Worm (Caenorhabditis elegans) whole organism, L1 larva: ENCODE results near the gene valv-1.

ENCODE experiments used
- C16A3.4 ChIP-seq: fragments of 150-350 bp; optimal IDR thresholded peaks from 2 replicates; lab custom pipeline; 2014; ENCODE audit warnings: missing biosample characterization, missing genetic modification characterization
- Y116A8C.19 ChIP-seq: sonication (generic microtip); optimal IDR thresholded peaks from 2 replicates; lab custom pipeline; 2016; ENCODE audit warnings: missing compliant biosample characterization, missing genetic modification characterization, borderline replicate concordance
- aha-1 ChIP-seq: fragments of 150-350 bp; optimal IDR thresholded peaks from 2 replicates; lab custom pipeline; 2014; ENCODE audit warnings: missing biosample characterization, missing genetic modification characterization
- alr-1 ChIP-seq: fragments of 200-800 bp; sonication (Bioruptor generic); optimal IDR thresholded peaks from 2 replicates; lab custom pipeline; 2018; ENCODE audit warnings: borderline replicate concordance, mild to moderate bottlenecking, missing genetic modification characterization, missing compliant biosample characterization
- aly-2 ChIP-seq: fragments of 150-350 bp; optimal IDR thresholded peaks from 2 replicates; lab custom pipeline; 2014; ENCODE audit warnings: missing biosample characterization, missing genetic modification characterization
- ama-1 ChIP-seq: fragments of 150-350 bp; optimal IDR thresholded peaks from 2 replicates; lab custom pipeline; 2014
- blmp-1 ChIP-seq: fragments of 150-350 bp; optimal IDR thresholded peaks from 2 replicates; lab custom pipeline; 2014; ENCODE audit warnings: missing biosample characterization, missing genetic modification characterization
- ceh-8 ChIP-seq: fragments of 200-800 bp; sonication (Bioruptor generic); optimal IDR thresholded peaks from 2 replicates; lab custom pipeline; 2018; ENCODE audit warnings: mild to moderate bottlenecking, missing genetic modification characterization, moderate library complexity, missing compliant biosample characterization
- ceh-88 ChIP-seq: fragments of 200-800 bp; sonication (Bioruptor generic); IDR thresholded peaks from 2 replicates; pipeline ENCODE4 v1.3.6; 2022; ENCODE audit warnings: missing genetic modification characterization, missing compliant biosample characterization
- ceh-90 ChIP-seq: sonication (generic microtip); optimal IDR thresholded peaks from 2 replicates; lab custom pipeline; 2016; ENCODE audit warnings: missing genetic modification characterization, missing compliant biosample characterization
- dpl-1 ChIP-seq, 3 experiments: fragments of 150-350 bp in 2 of 3; sonication (generic microtip) in 1 of 3; optimal IDR thresholded peaks; 2 replicates each; lab custom pipeline; 2014 to 2017; ENCODE audit warnings: missing biosample characterization in 3 of 3, missing genetic modification characterization in 3 of 3, missing genetic modification reagents in 3 of 3
- egl-27 ChIP-seq, 2 experiments: fragments of 150-350 bp in 1 of 2; sonication (generic microtip); optimal IDR thresholded peaks; 3 replicates each; lab custom pipeline; 2017 to 2018; ENCODE audit warnings: missing biosample characterization in 2 of 2, missing genetic modification characterization in 2 of 2, missing genetic modification reagents in 2 of 2
- fkh-10 ChIP-seq: sonication (generic microtip); optimal IDR thresholded peaks from 2 replicates; lab custom pipeline; 2017; ENCODE audit warnings: missing biosample characterization, missing genetic modification reagents, missing genetic modification characterization
- fkh-8 ChIP-seq: sonication (generic microtip); optimal IDR thresholded peaks from 2 replicates; lab custom pipeline; 2016; ENCODE audit warnings: mild to moderate bottlenecking, missing genetic modification characterization, missing compliant biosample characterization
- hpl-2 ChIP-seq: fragments of 150-350 bp; optimal IDR thresholded peaks from 2 replicates; lab custom pipeline; 2014; ENCODE audit warnings: missing biosample characterization, missing genetic modification reagents, missing genetic modification characterization
- irx-1 ChIP-seq: sonication (generic microtip); optimal IDR thresholded peaks from 2 replicates; lab custom pipeline; 2016; ENCODE audit warnings: missing genetic modification characterization, missing compliant biosample characterization
- jun-1 ChIP-seq: fragments of 150-350 bp; optimal IDR thresholded peaks from 2 replicates; lab custom pipeline; 2014; ENCODE audit warnings: missing biosample characterization, missing genetic modification reagents, missing genetic modification characterization
- lin-15B ChIP-seq: fragments of 150-350 bp; sonication (generic microtip); optimal IDR thresholded peaks from 3 replicates; lab custom pipeline; 2014; ENCODE audit warnings: missing biosample characterization, missing genetic modification characterization
- lin-35 ChIP-seq, 2 experiments: fragments of 150-350 bp; optimal IDR thresholded peaks; 2 replicates each; lab custom pipeline; 2014; ENCODE audit warnings: missing biosample characterization in 2 of 2, missing genetic modification characterization in 2 of 2, missing genetic modification reagents in 2 of 2
- lsy-2 ChIP-seq, 2 experiments: fragments of 150-350 bp; optimal IDR thresholded peaks; 2 replicates each; lab custom pipeline; 2014; ENCODE audit warnings: missing biosample characterization in 2 of 2, missing genetic modification characterization in 2 of 2
- mab-9 ChIP-seq: fragments of 200-800 bp; sonication (Bioruptor generic); IDR thresholded peaks from 2 replicates; pipeline ENCODE4 v1.3.6; 2022; ENCODE audit warnings: missing genetic modification reagents, missing genetic modification characterization, missing compliant biosample characterization
- mdl-1 ChIP-seq, 2 experiments: fragments of 150-350 bp; optimal IDR thresholded peaks; 2 replicates each; lab custom pipeline; 2014 to 2017; ENCODE audit warnings: missing biosample characterization in 2 of 2, missing genetic modification characterization in 2 of 2, inconsistent platforms in 1 of 2
- mef-2 ChIP-seq: fragments of 150-350 bp; optimal IDR thresholded peaks from 2 replicates; lab custom pipeline; 2014; ENCODE audit warnings: missing biosample characterization, missing genetic modification characterization
- mep-1 ChIP-seq: fragments of 150-350 bp; optimal IDR thresholded peaks from 2 replicates; lab custom pipeline; 2014; ENCODE audit warnings: missing biosample characterization, missing genetic modification characterization
- nhr-20 ChIP-seq: sonication (generic microtip); optimal IDR thresholded peaks from 2 replicates; lab custom pipeline; 2016; ENCODE audit warnings: mild to moderate bottlenecking, missing genetic modification characterization, missing compliant biosample characterization
- nhr-28 ChIP-seq: fragments of 150-350 bp; optimal IDR thresholded peaks from 2 replicates; lab custom pipeline; 2014; ENCODE audit warnings: missing biosample characterization, missing genetic modification characterization
- nhr-84 ChIP-seq: sonication (generic microtip); optimal IDR thresholded peaks from 2 replicates; lab custom pipeline; 2017; ENCODE audit warnings: missing biosample characterization, missing genetic modification characterization
- nhr-90 ChIP-seq: sonication (generic microtip); optimal IDR thresholded peaks from 2 replicates; lab custom pipeline; 2016; ENCODE audit warnings: mild to moderate bottlenecking, missing genetic modification characterization, missing compliant biosample characterization; ENCODE audit not compliant: poor library complexity
- pag-3 ChIP-seq: sonication (generic microtip); optimal IDR thresholded peaks from 2 replicates; lab custom pipeline; 2017; ENCODE audit warnings: missing genetic modification characterization, mild to moderate bottlenecking, missing compliant biosample characterization, antibody characterized with exemption, borderline replicate concordance; ENCODE audit not compliant: insufficient read depth
- pax-3 ChIP-seq: fragments of 200-800 bp; sonication (Bioruptor generic); optimal IDR thresholded peaks from 2 replicates; lab custom pipeline; 2018; ENCODE audit warnings: mild to moderate bottlenecking, missing genetic modification characterization, moderate library complexity, missing compliant biosample characterization
- pqm-1 ChIP-seq: sonication (generic microtip); optimal IDR thresholded peaks from 3 replicates; lab custom pipeline; 2017; ENCODE audit warnings: missing biosample characterization, missing genetic modification characterization
- snpc-4 ChIP-seq: fragments of 150-350 bp; optimal IDR thresholded peaks from 2 replicates; lab custom pipeline; 2014; ENCODE audit warnings: missing biosample characterization, missing genetic modification characterization
- sptf-1 ChIP-seq: fragments of 150-350 bp; optimal IDR thresholded peaks from 2 replicates; lab custom pipeline; 2014; ENCODE audit warnings: missing biosample characterization, missing genetic modification characterization
- sup-37 ChIP-seq: fragments of 200-800 bp; sonication (Bioruptor generic); optimal IDR thresholded peaks from 2 replicates; lab custom pipeline; 2018; ENCODE audit warnings: mild to moderate bottlenecking, missing genetic modification characterization, missing compliant biosample characterization
- swsn-7 ChIP-seq: sonication (generic microtip); optimal IDR thresholded peaks from 2 replicates; lab custom pipeline; 2016; ENCODE audit warnings: missing genetic modification characterization, missing compliant biosample characterization
- tlp-1 ChIP-seq: fragments of 150-350 bp; optimal IDR thresholded peaks from 2 replicates; lab custom pipeline; 2014; ENCODE audit warnings: missing biosample characterization, missing genetic modification characterization
- unc-86 ChIP-seq: sonication (generic microtip); optimal IDR thresholded peaks from 2 replicates; lab custom pipeline; 2016; ENCODE audit warnings: missing genetic modification characterization, missing compliant biosample characterization
- unc-98 ChIP-seq: fragments of 200-800 bp; sonication (Bioruptor generic); IDR thresholded peaks from 2 replicates; pipeline ENCODE4 v1.3.6; 2022; ENCODE audit warnings: missing genetic modification characterization, missing compliant biosample characterization
- vab-15 ChIP-seq: sonication (generic microtip); optimal IDR thresholded peaks from 2 replicates; lab custom pipeline; 2017; ENCODE audit warnings: missing genotype, mild to moderate bottlenecking, missing genetic modification characterization, missing compliant biosample characterization
- xbp-1 ChIP-seq: sonication (generic microtip); optimal IDR thresholded peaks from 2 replicates; lab custom pipeline; 2016; ENCODE audit warnings: missing genetic modification characterization, missing compliant biosample characterization
- zag-1 ChIP-seq: fragments of 150-350 bp; optimal IDR thresholded peaks from 2 replicates; lab custom pipeline; 2014; ENCODE audit warnings: missing biosample characterization, missing genetic modification characterization
- zip-4 ChIP-seq: fragments of 200-800 bp; sonication (Bioruptor generic); optimal IDR thresholded peaks from 2 replicates; lab custom pipeline; 2018; ENCODE audit warnings: mild to moderate bottlenecking, missing genetic modification characterization, moderate library complexity, missing compliant biosample characterization
- ztf-11 ChIP-seq, 2 experiments: sonication (generic microtip); optimal IDR thresholded peaks; 2 replicates each; lab custom pipeline; 2016 to 2017; ENCODE audit warnings: missing genetic modification characterization in 2 of 2, missing biosample characterization in 1 of 2, missing compliant biosample characterization in 1 of 2
- ztf-4 ChIP-seq: fragments of 150-350 bp; optimal IDR thresholded peaks from 2 replicates; lab custom pipeline; 2014; ENCODE audit warnings: missing biosample characterization, missing genetic modification characterization

Gene valv-1

ce11 chrIV:7445236-7445635 lies at the start of gene valv-1:
Gene valv-1, minus strand, starts transcription at chrIV:7445336.
- TF ChIP-seq swsn-7 (tag; lab: Kevin White, UChicago) (no peak), nhr-84 (tag; lab: Kevin White, UChicago) (no peak), tlp-1 (tag; lab: Kevin White, UChicago) (no peak), ceh-8 (GFP tag; lab: Kevin White, UChicago) (no peak), xbp-1 (tag; lab: Kevin White, UChicago) (no peak), mef-2 (tag; lab: Kevin White, UChicago) (no peak), snpc-4 (tag; lab: Kevin White, UChicago) (no peak), egl-27 (tag; optimal IDR thresholded peaks at IDR 0.05; lab: Kevin White, UChicago) (no peak), zag-1 (tag; lab: Kevin White, UChicago) (no peak), Y116A8C.19 (no peak), pag-3 (tag; lab: Kevin White, UChicago) (no peak), aly-2 (tag; lab: Kevin White, UChicago) (no peak), aha-1 (tag; lab: Kevin White, UChicago) (no peak), zip-4 (GFP tag; lab: Kevin White, UChicago) (no peak), lin-15B (tag; lab: Kevin White, UChicago) (no peak), ztf-11 (tag; optimal IDR thresholded peaks at IDR 0.05; lab: Kevin White, UChicago) (no peak), ztf-4 (no peak), pqm-1 (tag; lab: Kevin White, UChicago) (no peak)

DNA sequence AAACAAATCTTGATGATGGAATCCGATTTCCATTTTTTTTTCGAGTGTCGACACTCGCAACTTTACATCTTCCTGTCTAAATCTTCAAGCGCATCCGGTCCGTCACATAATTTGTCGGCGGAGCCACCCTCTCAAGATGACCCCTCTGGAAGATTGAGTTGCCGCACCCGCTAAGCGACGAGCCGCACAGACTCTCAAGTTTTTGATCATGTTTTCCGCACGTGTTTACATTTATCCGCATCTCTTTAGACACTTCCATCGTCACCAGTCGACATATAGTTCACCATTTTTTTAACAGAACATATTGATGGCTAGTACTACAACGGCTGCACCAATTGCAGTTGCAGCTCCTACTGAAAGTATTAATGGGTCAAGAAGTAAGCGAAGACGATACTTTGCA lies 46.3 kb upstream of the valv-1 start, which contains the start of gene F55G1.1:
Gene F55G1.1, plus strand, starts transcription at position 301 of the 400 bp plus-strand sequence.
- TF ChIP-seq xbp-1 (tag; lab: Kevin White, UChicago) (no peak), mef-2 (tag; lab: Kevin White, UChicago) (no peak), fkh-10 (GFP tag; lab: Kevin White, UChicago) (no peak), snpc-4 (tag; lab: Kevin White, UChicago) (no peak), ceh-90 (no peak), egl-27 (tag; optimal IDR thresholded peaks at IDR 0.05; lab: Kevin White, UChicago) (no peak), nhr-28 (tag; lab: Kevin White, UChicago) (no peak), nhr-84 (tag; lab: Kevin White, UChicago) (no peak)

ce11 chrIV:7488457-7488783 lies 43.3 kb upstream of the valv-1 start:
- no peak for TF ChIP-seq unc-86 (tag; lab: Kevin White, UChicago)
- no peak for TF ChIP-seq nhr-20
- TF ChIP-seq irx-1, result no peak
- TF ChIP-seq xbp-1 (tag; lab: Kevin White, UChicago), result no peak
- no peak for TF ChIP-seq blmp-1
- TF ChIP-seq unc-98 (GFP tag; lab: Robert Waterston, UW), result no peak
- no peak for TF ChIP-seq lin-35 (GFP tag; optimal IDR thresholded peaks at IDR 0.05; lab: Kevin White, UChicago)
- no peak for TF ChIP-seq lsy-2 (tag; optimal IDR thresholded peaks at IDR 0.05; lab: Kevin White, UChicago)
- TF ChIP-seq tlp-1 (tag; lab: Kevin White, UChicago), result no peak
- no peak for TF ChIP-seq fkh-8 (tag; lab: Kevin White, UChicago)
- TF ChIP-seq mef-2 (tag; lab: Kevin White, UChicago), result no peak
- no peak for TF ChIP-seq ama-1 (lab: Kevin White, UChicago)
- TF ChIP-seq ceh-88, result no peak
- no peak for TF ChIP-seq dpl-1 (GFP tag; optimal IDR thresholded peaks at IDR 0.05; lab: Kevin White, UChicago)
- no peak for TF ChIP-seq snpc-4 (tag; lab: Kevin White, UChicago)
- TF ChIP-seq alr-1, result no peak
- no peak for TF ChIP-seq C16A3.4 (tag; lab: Kevin White, UChicago)

DNA sequence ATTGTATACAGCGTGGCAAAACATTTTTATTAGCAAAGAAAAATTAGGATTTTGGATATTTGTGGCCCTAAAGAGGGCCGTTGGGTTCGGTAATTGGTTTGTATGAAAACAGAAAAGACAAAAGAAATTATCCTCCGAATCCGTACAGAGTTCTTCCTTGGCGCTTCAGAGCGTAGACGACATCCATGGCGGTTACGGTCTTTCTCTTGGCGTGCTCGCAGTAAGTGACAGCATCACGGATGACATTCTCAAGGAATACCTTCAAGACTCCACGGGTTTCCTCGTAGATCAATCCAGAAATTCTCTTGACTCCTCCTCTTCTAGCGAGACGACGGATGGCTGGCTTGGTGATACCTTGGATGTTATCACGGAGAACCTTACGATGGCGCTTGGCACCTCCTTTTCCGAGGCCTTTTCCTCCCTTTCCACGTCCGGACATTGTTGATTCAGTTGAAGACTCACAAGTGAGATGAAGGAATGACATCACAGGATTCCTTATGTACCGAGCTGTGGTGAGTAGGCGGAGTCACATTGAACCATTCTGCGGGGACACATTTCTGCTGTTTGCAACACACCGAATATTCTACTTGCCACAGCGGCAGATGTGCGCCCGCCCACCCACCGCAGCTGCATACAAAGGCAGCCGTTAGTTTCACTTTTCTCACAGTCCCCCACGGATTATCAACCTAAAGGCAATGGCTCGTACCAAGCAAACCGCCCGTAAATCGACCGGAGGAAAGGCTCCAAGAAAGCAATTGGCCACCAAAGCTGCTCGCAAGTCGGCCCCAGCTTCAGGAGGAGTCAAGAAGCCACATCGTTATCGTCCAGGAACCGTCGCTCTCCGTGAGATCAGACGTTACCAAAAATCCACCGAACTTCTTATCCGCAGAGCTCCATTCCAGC lies 42.7 kb upstream of the valv-1 start, which contains the start of the genes his-60 and his-59:
Gene his-60, minus strand, starts transcription at position 439 of the 903 bp plus-strand sequence.
Gene his-59, plus strand, starts transcription at position 696 of the 903 bp plus-strand sequence.
- TF ChIP-seq mep-1, result peak; percentile 58
- TF ChIP-seq mab-9 (GFP tag; lab: Robert Waterston, UW), result no peak
- peak; percentile 63 for TF ChIP-seq nhr-90 (tag; lab: Kevin White, UChicago)
- no peak for TF ChIP-seq dpl-1 (GFP tag; optimal IDR thresholded peaks at IDR 0.05; lab: Kevin White, UChicago)
- no peak for TF ChIP-seq jun-1 (tag; lab: Kevin White, UChicago)
- no peak for TF ChIP-seq vab-15 (tag; lab: Kevin White, UChicago)
- TF ChIP-seq aha-1 (tag; lab: Kevin White, UChicago), result no peak
- TF ChIP-seq lin-35 (GFP tag; optimal IDR thresholded peaks at IDR 0.05; lab: Kevin White, UChicago), result no peak
- no peak for TF ChIP-seq pax-3
- TF ChIP-seq pqm-1 (tag; lab: Kevin White, UChicago), result no peak
- no peak for TF ChIP-seq sup-37 (GFP tag; lab: Kevin White, UChicago)
- peak; percentile 36 for TF ChIP-seq C16A3.4 (tag; lab: Kevin White, UChicago)
- no peak for TF ChIP-seq fkh-8 (tag; lab: Kevin White, UChicago)
- TF ChIP-seq lsy-2 (tag; optimal IDR thresholded peaks at IDR 0.05; lab: Kevin White, UChicago), result no peak
- no peak for TF ChIP-seq unc-98 (GFP tag; lab: Robert Waterston, UW)
- TF ChIP-seq sptf-1 (tag; lab: Kevin White, UChicago), result no peak
- no peak for TF ChIP-seq hpl-2 (GFP tag; lab: Kevin White, UChicago)
- TF ChIP-seq mdl-1 (tag; optimal IDR thresholded peaks at IDR 0.05; lab: Kevin White, UChicago), result no peak
